Fruit fly (Drosophila melanogaster) whole organism, embryonic: ENCODE results near the gene bark.

Experiments
- Asciz ChIP-seq: fragments of 200-800 bp; sonication (Bioruptor generic); optimal IDR thresholded peaks from 2 replicates; lab custom pipeline; 2017; ENCODE audit warnings: missing biosample characterization, mild to moderate bottlenecking, missing genetic modification characterization, missing genetic modification reagents
- Blimp-1 ChIP-seq: fragments of 200-800 bp; sonication (Bioruptor generic); optimal IDR thresholded peaks from 3 replicates; lab custom pipeline; 2018; ENCODE audit warnings: missing biosample characterization, missing genetic modification characterization, mild to moderate bottlenecking, moderate library complexity, missing genetic modification reagents
- CG1024 ChIP-seq: fragments of 200-800 bp; sonication (Bioruptor generic); IDR thresholded peaks from 2 replicates; pipeline ENCODE4 v1.3.6; 2022; ENCODE audit warnings: missing biosample characterization, missing genetic modification characterization
- CG11247 ChIP-seq: fragments of 200-800 bp; sonication (Bioruptor generic); IDR thresholded peaks from 2 replicates; pipeline ENCODE4 v1.3.6; 2022; ENCODE audit warnings: missing biosample characterization, missing genetic modification characterization
- CG11504 ChIP-seq: fragments of 200-800 bp; sonication (Bioruptor generic); optimal IDR thresholded peaks from 3 replicates; lab custom pipeline; 2019; ENCODE audit warnings: missing biosample characterization, mild to moderate bottlenecking, missing genetic modification characterization, moderate library complexity
- CG17359 ChIP-seq: fragments of 200-800 bp; sonication (Bioruptor generic); optimal IDR thresholded peaks from 3 replicates; lab custom pipeline; 2018; ENCODE audit warnings: missing biosample characterization, mild to moderate bottlenecking, missing genetic modification characterization, moderate library complexity
- CG17361 ChIP-seq: fragments of 200-800 bp; sonication (Bioruptor generic); IDR thresholded peaks from 3 replicates; pipeline ENCODE4 v1.3.6; 2022; ENCODE audit warnings: missing biosample characterization, missing genetic modification characterization
- CG18262 ChIP-seq: fragments of 200-800 bp; optimal IDR thresholded peaks from 3 replicates; lab custom pipeline; 2019; ENCODE audit warnings: missing biosample characterization, mild to moderate bottlenecking, missing genetic modification characterization, moderate library complexity
- CG2875 ChIP-seq: fragments of 200-800 bp; sonication (Bioruptor generic); optimal IDR thresholded peaks from 2 replicates; lab custom pipeline; 2017; ENCODE audit warnings: missing biosample characterization, mild to moderate bottlenecking, missing genetic modification characterization, missing genetic modification reagents
- CG32772 ChIP-seq: fragments of 200-800 bp; sonication (Bioruptor generic); IDR thresholded peaks from 2 replicates; pipeline ENCODE4 v1.3.6; 2022; ENCODE audit warnings: missing biosample characterization, missing genetic modification characterization
- CG33557 ChIP-seq: fragments of 200-800 bp; sonication (Bioruptor generic); optimal IDR thresholded peaks from 2 replicates; lab custom pipeline; 2019; ENCODE audit warnings: missing biosample characterization, mild to moderate bottlenecking, missing genetic modification characterization, moderate library complexity
- CG34376 ChIP-seq: fragments of 200-800 bp; sonication (Bioruptor generic); optimal IDR thresholded peaks from 2 replicates; lab custom pipeline; 2018; ENCODE audit warnings: missing biosample characterization, mild to moderate bottlenecking, missing genetic modification characterization
- CG34422 ChIP-seq: fragments of 200-800 bp; sonication (Bioruptor generic); IDR thresholded peaks from 3 replicates; pipeline ENCODE4 v1.3.6; 2022; ENCODE audit warnings: missing biosample characterization, missing genetic modification characterization
- CG4617 ChIP-seq: fragments of 200-800 bp; sonication (Bioruptor generic); optimal IDR thresholded peaks from 3 replicates; lab custom pipeline; 2016; ENCODE audit warnings: missing biosample characterization, missing genetic modification characterization, borderline replicate concordance
- CG7556 ChIP-seq: fragments of 200-800 bp; sonication (Bioruptor generic); optimal IDR thresholded peaks from 2 replicates; lab custom pipeline; 2017; ENCODE audit warnings: missing biosample characterization, mild to moderate bottlenecking, missing genetic modification characterization
- CG8089 ChIP-seq: fragments of 200-800 bp; sonication (Bioruptor generic); optimal IDR thresholded peaks from 3 replicates; lab custom pipeline; 2016; ENCODE audit warnings: missing biosample characterization, missing genetic modification characterization
- CG8388 ChIP-seq: fragments of 200-800 bp; sonication (Bioruptor generic); optimal IDR thresholded peaks from 2 replicates; lab custom pipeline; 2019; ENCODE audit warnings: missing biosample characterization, mild to moderate bottlenecking, missing genetic modification characterization, moderate library complexity
- CG9727 ChIP-seq: fragments of 200-800 bp; sonication (Bioruptor generic); optimal IDR thresholded peaks from 3 replicates; lab custom pipeline; 2017; ENCODE audit warnings: missing biosample characterization, mild to moderate bottlenecking, missing genetic modification characterization
- CG9817 ChIP-seq: fragments of 200-800 bp; sonication (Bioruptor generic); optimal IDR thresholded peaks from 2 replicates; lab custom pipeline; 2018; ENCODE audit warnings: missing biosample characterization, mild to moderate bottlenecking, missing genetic modification characterization, moderate library complexity
- Doc2 ChIP-seq: fragments of 200-800 bp; sonication (Bioruptor generic); IDR thresholded peaks from 2 replicates; pipeline ENCODE4 v1.3.6; 2022; ENCODE audit warnings: missing biosample characterization, missing genetic modification characterization
- Drgx ChIP-seq: fragments of 200-800 bp; sonication (Bioruptor generic); IDR thresholded peaks from 2 replicates; pipeline ENCODE4 v1.3.6; 2022; ENCODE audit warnings: missing biosample characterization, missing genetic modification characterization
- H15 ChIP-seq: fragments of 200-800 bp; sonication (Bioruptor generic); IDR thresholded peaks from 3 replicates; pipeline ENCODE4 v1.3.6; 2022; ENCODE audit warnings: missing biosample characterization, missing genetic modification characterization
- Hr51 ChIP-seq, 2 experiments: fragments of 200-800 bp; sonication (Bioruptor generic); optimal IDR thresholded peaks; 2 replicates in 1 of 2; 3 replicates in 1 of 2; lab custom pipeline; 2016 to 2018; ENCODE audit warnings: missing biosample characterization in 2 of 2, missing genetic modification characterization in 2 of 2, mild to moderate bottlenecking in 1 of 2, moderate library complexity in 1 of 2
- Jarid2 ChIP-seq: fragments of 200-800 bp; sonication (Bioruptor generic); optimal IDR thresholded peaks from 3 replicates; lab custom pipeline; 2017; ENCODE audit warnings: mild to moderate bottlenecking, missing biosample characterization, missing genetic modification reagents, missing genetic modification characterization
- Med ChIP-seq: fragments of 200-800 bp; sonication (Bioruptor generic); peaks from one replicate; lab custom pipeline; 2016; ENCODE audit warnings: missing biosample characterization, missing genetic modification characterization, mild to moderate bottlenecking, inconsistent platforms, moderate library complexity
- Nf-YB ChIP-seq: fragments of 200-800 bp; sonication (Bioruptor generic); optimal IDR thresholded peaks from 3 replicates; lab custom pipeline; 2019; ENCODE audit warnings: missing biosample characterization, mild to moderate bottlenecking, missing genetic modification characterization, moderate library complexity
- Oli ChIP-seq: fragments of 200-800 bp; sonication (Bioruptor generic); optimal IDR thresholded peaks from 2 replicates; lab custom pipeline; 2018; ENCODE audit warnings: missing biosample characterization, mild to moderate bottlenecking, missing genetic modification characterization, moderate library complexity
- PHDP ChIP-seq: fragments of 200-800 bp; sonication (Bioruptor generic); optimal IDR thresholded peaks from 3 replicates; lab custom pipeline; 2018; ENCODE audit warnings: missing biosample characterization, mild to moderate bottlenecking, missing genetic modification characterization, moderate library complexity
- Sox102F ChIP-seq: fragments of 200-800 bp; sonication (Bioruptor generic); optimal IDR thresholded peaks from 2 replicates; lab custom pipeline; 2018; ENCODE audit warnings: missing biosample characterization, mild to moderate bottlenecking, missing genetic modification characterization, moderate library complexity
- Stat92E ChIP-seq, 3 experiments: fragments of >200 bp in 2 of 3; fragments of 200-800 bp in 1 of 3; sonication (Bioruptor generic) in 1 of 3; optimal IDR thresholded peaks; 2 replicates each; lab custom pipeline; 2017 to 2019; ENCODE audit warnings: missing biosample characterization in 3 of 3, missing genetic modification characterization in 3 of 3, mild to moderate bottlenecking in 1 of 3, moderate library complexity in 1 of 3
- Xbp1 ChIP-seq: fragments of 200-800 bp; sonication (Bioruptor generic); optimal IDR thresholded peaks from 3 replicates; lab custom pipeline; 2016; ENCODE audit warnings: missing biosample characterization, mild to moderate bottlenecking, missing genetic modification characterization
- Xrp1 ChIP-seq: fragments of 200-800 bp; sonication (Bioruptor generic); IDR thresholded peaks from 2 replicates; pipeline ENCODE4 v1.3.6; 2022; ENCODE audit warnings: missing biosample characterization, missing genetic modification characterization
- bsh ChIP-seq, 2 experiments: fragments of 200-800 bp; sonication (Bioruptor generic); optimal IDR thresholded peaks; 2 replicates each; lab custom pipeline; 2017 to 2018; ENCODE audit warnings: mild to moderate bottlenecking in 2 of 2, missing biosample characterization in 2 of 2, missing genetic modification characterization in 2 of 2, moderate library complexity in 1 of 2
- chm ChIP-seq: fragments of 200-800 bp; sonication (Bioruptor generic); IDR thresholded peaks from 2 replicates; pipeline ENCODE4 v1.3.6; 2022; ENCODE audit warnings: missing biosample characterization, missing genetic modification characterization
- chn ChIP-seq: fragments of 200-800 bp; sonication (Bioruptor generic); optimal IDR thresholded peaks from 2 replicates; lab custom pipeline; 2016; ENCODE audit warnings: missing biosample characterization, missing genetic modification characterization
- ci ChIP-seq: fragments of 200-800 bp; sonication (Bioruptor generic); IDR thresholded peaks from 3 replicates; pipeline ENCODE4 v1.3.6; 2022; ENCODE audit warnings: missing biosample characterization, missing genetic modification characterization
- dmrt99B ChIP-seq: fragments of 200-800 bp; sonication (Bioruptor generic); optimal IDR thresholded peaks from 2 replicates; lab custom pipeline; 2018; ENCODE audit warnings: missing biosample characterization, mild to moderate bottlenecking, missing genetic modification characterization, moderate library complexity
- dpn ChIP-seq, 2 experiments: fragments of 200-800 bp; sonication (Bioruptor generic); optimal IDR thresholded peaks; 3 replicates each; lab custom pipeline; 2016; ENCODE audit warnings: missing biosample characterization in 2 of 2, missing genetic modification characterization in 2 of 2
- exex ChIP-seq: fragments of 200-800 bp; sonication (Bioruptor generic); optimal IDR thresholded peaks from 4 replicates; lab custom pipeline; 2018; ENCODE audit warnings: missing biosample characterization, mild to moderate bottlenecking, missing genetic modification characterization, moderate library complexity
- lilli ChIP-seq: fragments of 200-800 bp; sonication (Bioruptor generic); optimal IDR thresholded peaks from 3 replicates; lab custom pipeline; 2016; ENCODE audit warnings: missing biosample characterization, missing genetic modification characterization
- nerfin-1 ChIP-seq: fragments of 200-800 bp; sonication (Bioruptor generic); optimal IDR thresholded peaks from 3 replicates; lab custom pipeline; 2019; ENCODE audit warnings: missing biosample characterization, mild to moderate bottlenecking, missing genetic modification characterization, moderate library complexity
- phol ChIP-seq: fragments of 200-800 bp; sonication (Bioruptor generic); optimal IDR thresholded peaks from 3 replicates; lab custom pipeline; 2018; ENCODE audit warnings: missing biosample characterization, mild to moderate bottlenecking, missing genetic modification characterization, moderate library complexity
- ranshi ChIP-seq: fragments of 200-800 bp; sonication (Bioruptor generic); IDR thresholded peaks from 2 replicates; pipeline ENCODE4 v1.3.6; 2022; ENCODE audit warnings: missing biosample characterization, missing genetic modification characterization
- row ChIP-seq: fragments of 200-800 bp; sonication (Bioruptor generic); IDR thresholded peaks from 3 replicates; pipeline ENCODE4 v1.3.6; 2022; ENCODE audit warnings: missing biosample characterization, missing genetic modification characterization
- sens ChIP-seq: fragments of 200-800 bp; sonication (Bioruptor generic); peaks from one replicate; lab custom pipeline; 2016; ENCODE audit warnings: missing biosample characterization, missing genetic modification characterization
- twi ChIP-seq: fragments of 200-800 bp; optimal IDR thresholded peaks from 2 replicates; lab custom pipeline; 2019; ENCODE audit warnings: missing biosample characterization, mild to moderate bottlenecking, missing genetic modification characterization, moderate library complexity
- zfh1 ChIP-seq: fragments of 200-800 bp; sonication (Bioruptor generic); IDR thresholded peaks from 3 replicates; pipeline ENCODE4 v1.3.6; 2022; ENCODE audit warnings: missing biosample characterization, missing genetic modification characterization

Gene bark

DNA sequence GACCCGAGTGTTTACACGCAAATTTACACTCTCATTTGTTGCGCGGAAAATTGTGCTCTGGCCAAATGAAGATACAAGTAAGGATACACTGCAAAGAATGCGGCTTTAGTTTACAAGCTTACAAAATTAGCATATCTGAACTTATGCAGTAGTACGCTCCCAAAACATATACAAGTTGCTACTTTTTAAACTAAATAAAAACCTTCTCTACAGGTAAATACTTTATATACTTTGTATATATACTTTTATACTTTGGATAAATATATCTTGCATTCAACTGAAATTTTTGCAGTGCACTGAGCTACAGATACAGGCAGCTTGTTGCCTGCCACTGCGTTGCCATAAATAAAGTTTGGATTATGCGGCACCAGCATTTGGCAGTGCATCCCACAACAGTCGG, 60.9 kb downstream of the bark start:
- TF ChIP-seq exex (tag; lab: Kevin White, UChicago) (no peak), Hr51 (GFP tag; optimal IDR thresholded peaks at IDR 0.05; lab: Kevin White, UChicago) (no peak), sens (GFP tag; lab: Kevin White, UChicago) (peak; percentile 58)

DNA sequence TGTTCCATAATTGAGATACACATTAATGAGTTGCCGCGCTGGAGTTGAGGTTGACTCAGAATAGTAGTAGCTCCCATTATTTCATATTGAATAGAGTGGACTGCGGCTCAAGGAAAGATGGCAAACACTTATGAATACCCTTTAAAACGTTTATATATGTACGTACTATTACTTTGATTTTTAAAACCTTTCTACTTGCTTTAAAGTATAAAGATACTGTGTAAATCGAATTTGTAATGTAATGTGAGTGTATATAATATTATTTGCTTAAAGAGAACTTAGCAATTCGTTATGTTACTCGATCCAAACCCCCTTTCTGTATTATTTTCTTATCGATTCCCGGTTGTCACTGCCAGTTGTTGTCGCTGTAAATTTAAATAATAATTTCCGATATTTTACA, 64.3 kb downstream of the bark start:
- TF ChIP-seq Blimp-1 (GFP tag; lab: Kevin White, UChicago) (peak; percentile 71), Jarid2 (GFP tag; lab: Kevin White, UChicago) (no peak), dmrt99B (tag; lab: Kevin White, UChicago) (peak; percentile 70), CG11504 (tag; lab: Kevin White, UChicago) (peak; percentile 68), H15 (no peak), nerfin-1 (tag; lab: Kevin White, UChicago) (peak; percentile 45), CG4617 (GFP tag; lab: Kevin White, UChicago) (no peak), ci (GFP tag; lab: Robert Waterston, UW) (peak; percentile 74; the same call in 2 of the 3 replicates), Med (GFP tag; lab: Kevin White, UChicago) (peak; percentile 11), Stat92E (GFP tag; optimal IDR thresholded peaks at IDR 0.05; lab: Kevin White, UChicago) (peak in 1 of 3 experiments; percentile 66), lilli (GFP tag; lab: Kevin White, UChicago) (no peak), chn (GFP tag; lab: Kevin White, UChicago) (no peak), Sox102F (GFP tag; lab: Kevin White, UChicago) (peak; percentile 63), Xrp1 (GFP tag; lab: Robert Waterston, UW) (peak; percentile 46; the same call in 1 of the 2 replicates), dpn (GFP tag; optimal IDR thresholded peaks at IDR 0.05; lab: Kevin White, UChicago) (no peak), Hr51 (GFP tag; optimal IDR thresholded peaks at IDR 0.05; lab: Kevin White, UChicago) (peak in 1 of 2 experiments; percentile 41), Doc2 (no peak), CG34376 (GFP tag; lab: Kevin White, UChicago) (no peak), twi (peak; percentile 9), sens (GFP tag; lab: Kevin White, UChicago) (peak; percentile 89), CG9817 (tag; lab: Kevin White, UChicago) (no peak), ranshi (GFP tag; lab: Robert Waterston, UW) (0 out of 2 replicates have a peak, but pooled peaks have one; percentile 7), CG8089 (GFP tag; lab: Kevin White, UChicago) (no peak), phol (tag; lab: Kevin White, UChicago) (peak; percentile 74), row (GFP tag; lab: Robert Waterston, UW) (peak; percentile 44; the same call in 2 of the 3 replicates), CG8388 (GFP tag; lab: Kevin White, UChicago) (peak; percentile 67), bsh (GFP tag; optimal IDR thresholded peaks at IDR 0.05; lab: Kevin White, UChicago) (peak in 1 of 2 experiments; percentile 84), CG1024 (GFP tag; lab: Robert Waterston, UW) (0 out of 2 replicates have a peak, but pooled peaks have one; percentile 16), CG32772 (no peak), CG11247 (GFP tag; lab: Robert Waterston, UW) (no peak), Xbp1 (GFP tag; lab: Kevin White, UChicago) (peak; percentile 9), zfh1 (GFP tag; lab: Robert Waterston, UW) (0 out of 3 replicates have a peak, but pooled peaks have one; percentile 42), CG33557 (peak; percentile 37), CG18262 (peak; percentile 77), PHDP (tag; lab: Kevin White, UChicago) (peak; percentile 30), chm (no peak), CG34422 (GFP tag; lab: Robert Waterston, UW) (peak; percentile 21; the same call in 1 of the 3 replicates), CG17359 (tag; lab: Kevin White, UChicago) (peak; percentile 59), Asciz (GFP tag; lab: Kevin White, UChicago) (peak; percentile 40), CG7556 (GFP tag; lab: Kevin White, UChicago) (peak; percentile 26), CG17361 (GFP tag; lab: Robert Waterston, UW) (peak; percentile 59; the same call in 2 of the 3 replicates), Nf-YB (GFP tag; lab: Kevin White, UChicago) (peak; percentile 37), CG9727 (peak; percentile 13), Oli (tag; lab: Kevin White, UChicago) (peak; percentile 59), CG2875 (GFP tag; lab: Kevin White, UChicago) (peak; percentile 45), Drgx (GFP tag; lab: Robert Waterston, UW) (no peak)
